Fruit fly (Drosophila melanogaster): Measurements from ENCODE around the gene mura.

- TF ChIP-seq psq (optimal IDR thresholded peaks at IDR 0.05) (no peak), CG8478 (optimal IDR thresholded peaks at IDR 0.05) (no peak), usp (GFP tag; optimal IDR thresholded peaks at IDR 0.05) (no peak), pan (optimal IDR thresholded peaks at IDR 0.05) (no peak), Dll (optimal IDR thresholded peaks at IDR 0.05) (no peak)
Observed at dm6 chr3R:9503329-9504088, 48.1 kb downstream of the mura start.
